Fruit fly (Drosophila melanogaster) ovary, adult (tissue): ENCODE measurements around the gene polybromo.
A peak's percentile ranks its signal among the peaks of the same experiment; 100 is the strongest.

Source experiments
- CG17801 ChIP-seq: fragments of 200-800 bp; optimal IDR thresholded peaks from 2 replicates; lab custom pipeline; 2019; ENCODE audit warnings: missing biosample characterization, mild to moderate bottlenecking, missing genetic modification characterization, moderate library complexity; ENCODE audit not compliant: partially characterized antibody

Gene polybromo

dm6 chr3R:24805048-24805447, at the start of gene polybromo:
TSS of gene polybromo (minus strand) at chr3R:24805259.
- TF ChIP-seq CG17801 = no peak

- peak; percentile 40 for TF ChIP-seq CG17801
These were observed 46.4 kb upstream of the polybromo start, which contains the start of gene Nct for dm6 chr3R:24851429-24851828. TSS of gene Nct (plus strand) at chr3R:24851601.

- peak; percentile 74 for TF ChIP-seq CG17801
These were observed 45.4 kb upstream of the polybromo start, which contains the start of gene CG7006 for dm6 chr3R:24850420-24850819. TSS of gene CG7006 (plus strand) at chr3R:24850627.

DNA sequence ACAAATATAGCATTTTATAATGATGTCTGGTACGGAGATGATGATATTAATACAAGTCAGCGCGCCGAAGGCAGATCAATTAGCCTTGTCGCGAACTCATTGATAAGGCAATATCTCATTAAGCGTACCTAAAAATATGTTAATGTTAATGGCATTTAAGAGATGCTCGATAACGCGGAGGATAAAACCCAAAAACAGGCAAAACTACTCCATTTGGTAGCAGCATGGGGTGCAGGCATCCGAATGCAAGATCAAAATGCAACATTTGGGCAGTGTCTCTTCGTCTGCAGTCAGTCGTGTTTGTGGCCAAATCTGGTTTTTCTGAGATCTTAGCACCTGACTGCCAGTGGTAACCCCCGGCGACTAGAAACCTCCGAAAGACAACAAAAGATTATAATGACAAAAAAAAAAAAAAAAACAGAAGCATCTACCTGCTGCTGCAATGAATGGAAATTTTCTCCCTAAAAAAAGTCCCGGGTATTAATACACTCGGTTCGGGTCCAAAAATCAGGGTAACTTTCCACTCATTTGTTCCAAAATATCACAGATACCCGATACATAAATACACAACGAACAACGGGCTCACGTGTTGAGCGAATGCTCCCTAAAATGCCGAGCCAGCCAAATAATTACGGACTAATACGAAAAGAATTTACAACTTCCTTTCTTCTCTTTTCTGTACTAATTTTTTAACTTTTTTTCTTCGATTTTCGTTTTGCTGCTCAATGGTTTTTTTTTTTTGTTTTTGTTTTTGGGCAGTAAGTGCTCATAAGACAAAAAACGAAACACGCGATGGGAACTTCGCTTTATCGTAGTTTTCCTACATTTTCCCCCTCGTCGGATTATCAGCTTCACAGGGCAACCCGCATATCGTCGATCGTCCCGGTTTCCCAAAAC, 41.1 kb upstream of the polybromo start:
- peak; percentile 71 for TF ChIP-seq CG17801

DNA sequence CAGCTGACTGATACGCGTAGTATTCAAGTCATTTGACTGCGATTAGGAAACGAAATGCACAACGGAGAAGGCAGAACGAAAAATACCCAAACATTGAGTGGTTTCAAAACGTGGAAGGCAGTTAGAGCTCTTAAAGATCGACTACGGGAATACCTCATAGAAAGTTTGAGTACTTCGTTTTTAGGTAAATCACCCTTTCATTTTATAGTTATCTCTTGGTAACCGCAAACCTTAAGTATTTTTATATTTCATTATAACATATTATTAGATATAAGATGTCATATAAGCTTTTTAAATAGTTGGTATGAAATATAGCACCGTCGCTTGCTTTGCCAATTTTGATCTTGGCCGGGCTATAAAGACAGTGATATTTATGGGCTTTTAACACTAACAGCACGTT, 40.1 kb upstream of the polybromo start:
- TF ChIP-seq CG17801 = no peak

DNA sequence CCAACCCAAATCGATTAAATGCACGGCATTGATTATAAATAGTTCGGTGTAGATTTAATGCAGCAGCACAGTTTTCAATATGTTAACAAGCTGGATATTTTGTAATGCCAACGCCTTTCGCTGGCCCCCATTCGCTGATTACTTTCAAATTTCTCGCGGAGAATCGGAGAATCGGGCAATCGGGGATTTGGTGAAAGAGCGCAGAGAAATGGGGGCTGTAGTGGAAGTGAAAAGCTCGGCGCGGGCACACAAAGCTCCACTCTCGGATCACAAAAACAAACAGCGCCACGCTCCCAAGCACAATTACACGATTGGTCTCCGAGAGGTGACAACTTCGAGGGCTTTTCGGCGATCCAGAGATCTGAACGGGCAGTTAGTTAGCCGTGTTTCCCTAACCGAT, 36.6 kb upstream of the polybromo start, which contains the start of gene Esp:
Gene Esp, plus strand, starts transcription at position 301 of the 400 bp plus-strand sequence.
- TF ChIP-seq CG17801 = no peak

dm6 chr3R:24841063-24841462, 36.0 kb upstream of the polybromo start, which contains the start of gene CG33658:
TSS of gene CG33658 (minus strand) at chr3R:24841163.
- TF ChIP-seq CG17801 = no peak

DNA sequence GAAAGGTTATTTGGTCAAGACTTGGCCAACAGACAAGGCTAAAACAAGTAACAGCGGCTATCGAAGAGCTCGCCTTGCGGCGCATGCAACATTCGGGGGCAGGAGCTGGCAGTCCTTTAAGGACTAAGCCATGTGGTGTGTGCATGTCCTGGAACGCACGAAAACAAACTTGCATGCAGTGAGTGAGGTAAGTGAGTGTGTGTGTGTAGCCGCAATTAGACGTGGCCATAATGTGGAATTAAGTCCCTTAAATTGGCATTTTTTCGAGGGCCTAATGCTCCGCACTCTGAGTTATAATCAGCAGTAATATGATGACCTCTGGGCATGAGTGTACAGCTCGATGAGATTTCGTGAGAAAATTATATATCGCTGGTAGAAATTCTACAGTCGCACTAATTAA, 28.6 kb upstream of the polybromo start, which contains the start of gene sosie:
Gene sosie, plus strand, starts transcription at position 301 of the 400 bp plus-strand sequence.
- no peak for TF ChIP-seq CG17801

- peak; percentile 60 for TF ChIP-seq CG17801
These were observed 24.9 kb upstream of the polybromo start, which contains the start of the genes Kaz and CG43273 for dm6 chr3R:24829887-24830351. TSS of gene Kaz (minus strand) at chr3R:24829959. TSS of gene CG43273 (plus strand) at chr3R:24830301.

dm6 chr3R:24828234-24828633, 23.2 kb upstream of the polybromo start, which contains the start of gene RabX4:
TSS of gene RabX4 (minus strand) at chr3R:24828409.
- TF ChIP-seq CG17801 = no peak

DNA sequence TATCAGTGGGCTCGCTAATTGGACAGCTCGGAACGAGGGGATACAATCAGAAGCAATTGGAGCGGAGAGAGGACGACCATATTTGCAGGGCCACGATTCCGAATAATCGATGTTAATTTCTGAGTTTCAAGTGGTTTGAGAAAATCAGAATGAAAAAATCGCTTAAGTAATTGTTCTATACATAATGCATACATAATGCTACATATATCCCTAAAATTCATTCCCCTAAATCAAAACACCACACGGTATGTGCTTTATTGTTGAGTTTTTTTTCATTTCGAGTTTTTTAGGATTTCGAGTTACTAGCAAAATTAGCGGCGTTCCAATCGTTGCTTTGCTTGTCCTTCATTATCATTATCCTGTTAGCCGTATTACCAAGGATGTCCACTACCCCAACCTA, 20.5 kb upstream of the polybromo start, which contains the start of gene niki:
Gene niki, minus strand, starts transcription at position 101 of the 400 bp plus-strand sequence.
- TF ChIP-seq CG17801 = no peak

DNA sequence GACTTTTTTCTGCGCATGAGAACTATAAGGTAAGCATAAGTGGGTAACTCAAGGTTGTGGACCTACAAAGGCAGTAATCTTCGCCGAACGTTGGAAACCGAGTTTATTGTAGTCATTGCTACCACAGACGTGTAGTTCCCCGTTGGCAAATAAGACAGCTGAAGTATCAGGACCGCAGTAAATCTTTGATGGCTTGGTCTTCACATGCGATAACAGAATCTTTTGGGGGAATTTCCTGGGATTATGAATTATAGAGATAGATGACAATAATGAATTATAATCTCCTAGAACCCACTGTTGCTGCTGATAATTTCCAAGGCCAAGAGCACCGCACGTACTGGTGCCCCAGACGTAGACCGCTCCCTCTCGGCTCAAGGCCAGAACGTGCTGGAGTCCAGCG, 18.0 kb upstream of the polybromo start:
- no peak for TF ChIP-seq CG17801

DNA sequence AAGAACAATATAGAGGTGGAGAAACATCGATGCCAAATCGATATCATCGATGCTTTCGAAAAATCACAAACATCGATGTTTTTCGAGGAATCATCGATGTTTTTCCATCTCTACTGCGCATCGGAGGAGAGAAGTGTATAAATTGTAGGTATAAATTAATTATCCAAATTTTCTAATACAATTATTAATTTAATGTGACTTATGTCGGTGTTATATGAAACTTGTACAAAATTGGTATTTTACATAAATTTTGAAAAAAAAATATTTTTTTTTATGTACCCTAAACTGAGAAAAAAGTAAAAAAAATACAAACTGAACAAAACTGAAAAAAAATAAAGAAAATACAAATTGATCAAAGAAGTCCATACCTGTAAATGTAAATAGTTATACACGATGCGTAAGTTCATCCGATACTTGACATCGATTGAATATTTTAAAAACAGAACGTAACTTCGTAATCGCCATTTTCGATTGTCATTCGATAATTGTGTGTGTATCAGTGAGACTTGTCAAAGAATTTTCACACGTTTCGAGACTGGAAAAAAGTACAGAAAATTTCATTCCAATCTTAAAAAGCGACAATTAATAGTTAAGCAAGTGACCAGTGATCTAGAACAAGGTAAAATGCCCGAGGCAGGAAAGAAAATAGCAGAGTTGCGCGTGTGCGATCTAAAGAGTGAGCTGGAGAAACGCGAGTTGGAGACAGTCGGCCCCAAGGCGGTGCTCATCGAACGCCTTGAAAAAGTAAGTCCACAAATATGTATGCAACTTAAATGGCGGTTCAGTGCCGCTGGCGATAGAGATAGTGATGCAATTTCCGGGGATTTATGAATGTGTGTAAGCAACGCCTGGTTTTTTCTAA, 12.2 kb upstream of the polybromo start, which contains the start of the genes CG5808 and Saf-B:
Gene CG5808, minus strand, starts transcription at position 15 of the 862 bp plus-strand sequence.
Gene Saf-B, plus strand, starts transcription at position 472 of the 862 bp plus-strand sequence.
- TF ChIP-seq CG17801 = no peak

DNA sequence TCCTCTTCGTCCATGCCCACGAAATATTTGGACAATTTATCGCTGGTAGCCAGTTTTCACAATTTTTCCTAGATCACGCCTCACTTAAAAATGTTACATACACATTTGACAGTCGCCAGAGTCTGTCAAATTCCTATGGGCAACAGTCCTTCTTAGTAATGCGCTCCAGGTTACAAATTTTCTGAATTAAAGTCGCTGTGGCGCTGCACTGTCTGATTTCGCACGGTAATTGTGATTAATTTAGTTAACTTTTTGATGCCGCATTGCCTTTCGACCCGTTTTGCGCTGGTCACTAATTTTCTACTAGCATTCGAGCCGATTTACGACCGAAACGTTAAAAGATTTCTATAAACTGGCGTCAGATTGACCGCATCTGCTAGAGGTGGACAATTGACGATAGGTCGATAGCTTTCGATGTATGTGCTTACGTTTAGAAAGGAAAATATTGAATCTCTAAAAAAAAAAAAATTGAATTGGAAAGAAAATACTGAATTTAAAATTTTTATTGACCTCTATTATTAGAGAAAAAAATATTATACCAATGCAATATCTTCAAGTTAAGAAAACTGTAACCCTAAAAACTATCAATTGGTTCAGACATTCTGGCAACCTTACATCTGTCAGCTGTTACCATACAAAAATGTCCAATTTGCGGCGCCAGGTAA, 8.7 kb upstream of the polybromo start, which contains the start of the genes lili and CG34150:
Gene lili, minus strand, starts transcription at position 376 of the 665 bp plus-strand sequence.
Gene CG34150, plus strand, starts transcription at position 626 of the 665 bp plus-strand sequence.
- TF ChIP-seq CG17801 = peak; percentile 81

DNA sequence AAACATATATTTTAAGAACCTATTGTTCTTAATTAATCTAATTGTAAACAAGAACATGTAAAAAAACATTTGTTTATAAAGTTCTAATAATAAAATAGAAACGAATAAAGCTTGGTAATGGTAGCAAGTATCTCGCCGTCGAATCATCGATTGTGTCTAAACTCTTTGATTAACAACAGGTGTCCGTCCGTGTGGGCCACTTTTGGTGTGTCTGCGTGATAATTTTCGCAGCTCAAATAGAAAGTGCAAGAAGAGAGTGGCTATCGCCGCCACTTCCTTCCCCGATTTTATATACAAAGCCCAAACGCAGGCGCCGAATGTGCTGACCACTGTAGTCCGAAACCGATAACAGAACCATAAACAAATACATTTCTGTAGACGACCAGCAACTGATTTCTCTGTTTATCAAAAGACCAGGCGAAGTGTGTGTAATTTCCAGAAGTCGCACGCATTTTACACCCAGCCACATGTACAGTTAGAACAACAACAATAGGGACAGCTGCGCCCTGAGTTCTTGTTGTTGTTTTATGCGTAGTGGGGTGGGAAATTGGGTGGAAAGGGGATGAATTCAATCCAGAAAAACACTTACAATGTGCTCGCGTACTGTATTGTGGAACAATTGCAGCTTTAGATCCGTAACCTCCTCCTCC, 8.1 kb upstream of the polybromo start:
- no peak for TF ChIP-seq CG17801
